Worm (Caenorhabditis elegans): ENCODE results near the gene K12H6.7.

K12H6.7 gene

DNA sequence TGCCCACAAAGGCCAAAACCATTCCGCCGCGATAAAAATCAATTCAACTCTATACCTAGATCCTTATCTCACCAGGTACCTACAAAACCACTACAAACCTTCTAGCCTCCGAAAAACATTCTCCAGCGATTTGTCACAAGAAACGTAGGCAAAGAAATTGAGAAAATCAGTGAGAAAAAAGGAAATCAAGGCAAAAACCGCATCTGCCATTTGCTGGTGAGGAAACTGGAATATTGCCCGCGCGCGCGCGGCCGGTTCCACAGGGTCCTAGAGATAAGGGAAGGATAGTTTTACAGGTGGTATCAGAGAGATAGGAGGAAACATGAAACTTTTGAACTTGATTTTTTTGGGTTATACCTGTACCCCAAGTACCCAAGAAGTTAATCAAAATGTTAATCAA is 20.8 kb upstream of the K12H6.7 start (continued):
- TF ChIP-seq elt-3 (tag; optimal IDR thresholded peaks at IDR 0.05) (peak; percentile 16 to 88 (median 73)), sup-37 (GFP tag; optimal IDR thresholded peaks at IDR 0.05) (no peak), nhr-237 (tag; optimal IDR thresholded peaks at IDR 0.05) (no peak), nhr-19 (GFP tag; conservative IDR thresholded peaks at IDR 0.05) (no peak), efl-1 (optimal IDR thresholded peaks at IDR 0.05) (no peak), efl-1 (GFP tag; optimal IDR thresholded peaks at IDR 0.05 in 1 of 2) (peak in 1 of 2 experiments; percentile 66), pqm-1 (tag; optimal IDR thresholded peaks at IDR 0.05) (no peak), tlp-1 (tag; optimal IDR thresholded peaks at IDR 0.05) (no peak), C34B4.2 (tag; optimal IDR thresholded peaks at IDR 0.05) (no peak), unc-130 (tag; optimal IDR thresholded peaks at IDR 0.05) (no peak), unc-30 (tag; optimal IDR thresholded peaks at IDR 0.05) (no peak), Y116A8C.19 (tag; optimal IDR thresholded peaks at IDR 0.05; ENCODE audit: borderline replicate concordance) (no peak), snpc-4 (tag; optimal IDR thresholded peaks at IDR 0.05) (no peak), snu-23 (GFP tag; optimal IDR thresholded peaks at IDR 0.05) (peak; percentile 7), pag-3 (tag; optimal IDR thresholded peaks at IDR 0.05; ENCODE audit: borderline replicate concordance, insufficient read depth) (peak; percentile 90), lin-39 (tag; optimal IDR thresholded peaks at IDR 0.05) (no peak), lin-14 (GFP tag; optimal IDR thresholded peaks at IDR 0.05) (peak; percentile 53), lir-3 (tag; optimal IDR thresholded peaks at IDR 0.05; ENCODE audit: poor library complexity) (no peak), nhr-20 (tag; optimal IDR thresholded peaks at IDR 0.05) (peak; percentile 35), ces-1 (GFP tag; optimal IDR thresholded peaks at IDR 0.05) (no peak), lin-15B (tag; optimal IDR thresholded peaks at IDR 0.05) (no peak), ceh-8 (GFP tag; optimal IDR thresholded peaks at IDR 0.05) (no peak), egl-27 (tag; optimal IDR thresholded peaks at IDR 0.05) (no peak), aha-1 (tag; optimal IDR thresholded peaks at IDR 0.05) (no peak), lin-35 (GFP tag; optimal IDR thresholded peaks at IDR 0.05) (no peak), mep-1 (tag; optimal IDR thresholded peaks at IDR 0.05) (no peak), lin-13 (GFP tag; optimal IDR thresholded peaks at IDR 0.05) (no peak), zag-1 (tag; optimal IDR thresholded peaks at IDR 0.05) (no peak), unc-62 (GFP tag; optimal IDR thresholded peaks at IDR 0.05) (no peak)

DNA sequence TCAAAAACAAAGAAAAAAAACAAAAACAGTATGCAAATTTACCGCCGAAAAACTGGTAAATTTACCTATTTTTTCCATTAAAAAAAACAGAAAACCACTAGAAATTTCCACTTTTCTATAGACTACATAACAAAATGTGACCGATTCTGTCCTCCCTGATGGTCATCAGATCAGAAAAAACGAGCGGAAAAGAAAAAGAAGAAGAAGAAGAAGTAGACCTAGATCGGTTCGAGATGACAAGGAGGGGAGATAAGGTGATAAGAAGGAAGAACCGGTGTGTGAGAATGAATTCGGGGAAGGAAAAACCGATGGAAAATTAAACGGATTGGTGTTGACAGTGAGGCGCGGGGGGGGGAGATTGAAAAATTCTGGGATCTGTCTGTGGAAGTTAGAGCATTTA is 19.4 kb upstream of the K12H6.7 start:
- peak in 3 of 6 experiments; percentile 7 to 84 (median 35) for TF ChIP-seq elt-3 (tag; optimal IDR thresholded peaks at IDR 0.05)
- peak; percentile 68 for TF ChIP-seq blmp-1 (tag; optimal IDR thresholded peaks at IDR 0.05)
- TF ChIP-seq nhr-77 (tag; optimal IDR thresholded peaks at IDR 0.05): no peak
- peak in 1 of 2 experiments; percentile 27 for TF ChIP-seq lin-35 (GFP tag; optimal IDR thresholded peaks at IDR 0.05)
- TF ChIP-seq lin-15B (tag; optimal IDR thresholded peaks at IDR 0.05): no peak
- TF ChIP-seq skn-1 (tag; optimal IDR thresholded peaks at IDR 0.05): no peak
- TF ChIP-seq nhr-85 (tag): peak; percentile 55
- no peak for TF ChIP-seq nhr-90 (tag; optimal IDR thresholded peaks at IDR 0.05; ENCODE audit: poor library complexity)

DNA sequence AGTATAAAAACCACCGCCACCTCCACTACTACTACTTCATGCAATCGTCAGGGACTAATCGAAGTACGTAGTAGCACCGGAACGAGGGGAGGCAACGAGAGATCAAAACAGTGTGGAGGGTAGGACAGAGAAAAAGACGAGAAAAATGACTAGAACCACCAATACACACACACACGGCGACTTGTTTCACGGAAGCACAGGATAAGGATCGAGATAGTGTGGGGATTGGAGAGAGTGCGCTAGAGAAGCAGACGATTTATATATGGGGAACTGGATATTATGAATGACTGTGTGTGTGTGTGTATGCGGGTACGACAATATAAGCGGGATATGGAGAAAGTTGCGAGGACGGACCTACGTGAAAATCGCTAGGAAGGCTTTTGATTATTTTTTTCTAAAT is 18.0 kb upstream of the K12H6.7 start:
- no peak for TF ChIP-seq jun-1 (tag; optimal IDR thresholded peaks at IDR 0.05)
- TF ChIP-seq lin-14 (GFP tag; optimal IDR thresholded peaks at IDR 0.05): peak; percentile 33
- no peak for TF ChIP-seq ceh-82 (tag; optimal IDR thresholded peaks at IDR 0.05)
- TF ChIP-seq pag-3 (tag; optimal IDR thresholded peaks at IDR 0.05; ENCODE audit: borderline replicate concordance, insufficient read depth): no peak
- TF ChIP-seq ceh-88 (GFP tag; IDR thresholded peaks at IDR 0.05): no peak
- TF ChIP-seq nhr-19 (GFP tag; conservative IDR thresholded peaks at IDR 0.05): 0 out of 2 replicates have a peak, but pooled peaks have one; percentile 15
- no peak for TF ChIP-seq fkh-8 (tag; optimal IDR thresholded peaks at IDR 0.05)
- no peak for TF ChIP-seq sptf-1 (tag; optimal IDR thresholded peaks at IDR 0.05)
- TF ChIP-seq sox-4 (tag; optimal IDR thresholded peaks at IDR 0.05): no peak
- no peak for TF ChIP-seq nhr-47 (tag; optimal IDR thresholded peaks at IDR 0.05)
- no peak for TF ChIP-seq nhr-85 (tag)
- TF ChIP-seq lin-13 (GFP tag; optimal IDR thresholded peaks at IDR 0.05): no peak
- peak; percentile 40 for TF ChIP-seq snu-23 (GFP tag; optimal IDR thresholded peaks at IDR 0.05)
- TF ChIP-seq nhr-12 (tag; optimal IDR thresholded peaks at IDR 0.05): no peak
- no peak for TF ChIP-seq xbp-1 (tag; optimal IDR thresholded peaks at IDR 0.05)
- TF ChIP-seq nhr-77 (tag; optimal IDR thresholded peaks at IDR 0.05): no peak
- no peak for TF ChIP-seq lir-3 (tag; optimal IDR thresholded peaks at IDR 0.05; ENCODE audit: poor library complexity)
- no peak for TF ChIP-seq egl-13 (tag; optimal IDR thresholded peaks at IDR 0.05)
- TF ChIP-seq dpl-1 (GFP tag; optimal IDR thresholded peaks at IDR 0.05): peak in 1 of 3 experiments; percentile 10
- peak; percentile 25 for TF ChIP-seq nhr-71 (tag; optimal IDR thresholded peaks at IDR 0.05)
- no peak for TF ChIP-seq fos-1 (tag; optimal IDR thresholded peaks at IDR 0.05)
- TF ChIP-seq hlh-17 (GFP tag; optimal IDR thresholded peaks at IDR 0.05; ENCODE audit: borderline replicate concordance): no peak
- TF ChIP-seq ztf-11 (tag; optimal IDR thresholded peaks at IDR 0.05): no peak
- no peak for TF ChIP-seq lin-35 (GFP tag; optimal IDR thresholded peaks at IDR 0.05)
- TF ChIP-seq blmp-1 (tag; optimal IDR thresholded peaks at IDR 0.05): peak; percentile 74
